Worm (Caenorhabditis elegans): ENCODE data around the gene T06C12.9.
"Not testable (repeated sequence)": the region's sequence is repeated elsewhere in the genome, so short reads cannot be mapped to it uniquely, and the experiment has no call there.

Gene T06C12.9

DNA sequence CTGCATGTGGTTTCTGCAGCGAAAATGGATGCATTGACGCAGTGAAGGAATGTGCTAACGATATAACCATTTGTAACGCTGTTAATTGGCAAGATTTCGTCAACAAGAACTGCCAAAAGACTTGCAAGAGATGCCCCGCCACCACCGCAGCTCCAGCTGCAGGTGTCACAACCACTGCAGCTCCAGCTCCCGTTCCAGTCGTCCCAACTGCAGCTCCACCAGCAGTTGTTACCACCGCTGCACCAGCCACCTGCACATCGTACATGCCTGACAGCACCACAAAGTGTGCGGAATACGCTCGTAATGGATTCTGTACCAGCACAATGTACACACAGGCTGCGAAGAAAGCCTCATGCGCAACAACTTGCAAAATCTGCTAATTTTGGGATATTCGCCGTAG is 26.8 kb upstream of the T06C12.9 start:
- peak; percentile 58 for TF ChIP-seq set-16 (GFP tag; IDR thresholded peaks at IDR 0.05)
- no peak for TF ChIP-seq jun-1 (tag; optimal IDR thresholded peaks at IDR 0.05)

DNA sequence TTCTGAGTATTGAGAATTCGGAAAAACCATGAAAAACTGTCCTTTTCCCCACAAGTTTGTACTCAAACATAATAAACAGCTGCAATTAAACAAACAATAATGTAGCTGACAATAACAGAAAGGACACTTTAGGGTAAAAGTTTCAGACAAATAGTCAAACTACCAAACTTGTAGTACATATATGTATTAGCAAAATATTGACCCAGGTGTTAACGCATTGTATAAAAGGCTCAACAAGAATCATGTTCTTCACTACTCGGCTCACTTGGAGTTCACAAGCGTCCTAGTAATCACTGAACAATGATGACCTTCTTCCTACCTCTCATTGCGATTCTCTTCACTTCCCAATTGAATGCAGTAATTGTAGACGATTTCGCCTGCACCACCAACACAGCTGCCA is 26.0 kb upstream of the T06C12.9 start, which contains the start of gene F35E8.6:
Gene F35E8.6 (plus strand): TSS at position 301 of the 400 bp plus-strand sequence.
- TF ChIP-seq zag-1 (tag; optimal IDR thresholded peaks at IDR 0.05): no peak
- TF ChIP-seq nhr-42 (GFP tag; IDR thresholded peaks at IDR 0.05): no peak
- no peak for TF ChIP-seq hlh-30 (tag; optimal IDR thresholded peaks at IDR 0.05; ENCODE audit: insufficient read depth)
- no peak for TF ChIP-seq F10B5.3 (tag; optimal IDR thresholded peaks at IDR 0.05)
- no peak for TF ChIP-seq nhr-28 (tag; optimal IDR thresholded peaks at IDR 0.05)
- no peak for TF ChIP-seq pha-4 (GFP tag; IDR thresholded peaks at IDR 0.05)
- no peak for TF ChIP-seq pha-4 (tag; optimal IDR thresholded peaks at IDR 0.05)
- no peak for TF ChIP-seq nhr-77 (tag; optimal IDR thresholded peaks at IDR 0.05)
- TF ChIP-seq nhr-48 (tag; optimal IDR thresholded peaks at IDR 0.05): no peak
- no peak for TF ChIP-seq tag-97 (GFP tag; IDR thresholded peaks at IDR 0.05)
- no peak for TF ChIP-seq ZK546.5 (tag; optimal IDR thresholded peaks at IDR 0.05)
- TF ChIP-seq ceh-62 (tag; optimal IDR thresholded peaks at IDR 0.05): no peak
- TF ChIP-seq lin-29 (GFP tag; IDR thresholded peaks at IDR 0.05): no peak

DNA sequence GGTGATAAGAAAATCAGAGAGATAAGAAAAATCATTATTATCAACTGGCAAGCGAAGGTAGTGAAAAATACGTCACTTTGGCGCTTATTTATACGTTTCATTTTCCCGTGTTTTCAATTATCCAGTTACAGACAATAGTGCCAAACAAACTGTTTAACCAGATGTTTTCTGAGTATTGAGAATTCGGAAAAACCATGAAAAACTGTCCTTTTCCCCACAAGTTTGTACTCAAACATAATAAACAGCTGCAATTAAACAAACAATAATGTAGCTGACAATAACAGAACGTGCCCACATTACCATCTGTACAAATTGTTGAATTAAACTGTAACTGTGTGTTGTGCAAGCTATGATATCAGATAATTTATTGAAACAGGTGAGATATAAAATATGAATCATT is 19.7 kb upstream of the T06C12.9 start, which contains the start of the genes F35E8.1 and F35E8.2:
Gene F35E8.1 (minus strand): TSS at position 101 of the 400 bp plus-strand sequence.
Gene F35E8.2 (plus strand): TSS at position 132 of the 400 bp plus-strand sequence.
- TF ChIP-seq dmd-6 (GFP tag; IDR thresholded peaks at IDR 0.05) (0 out of 2 replicates have a peak, but pooled peaks have one; percentile 14), daf-16 (tag; optimal IDR thresholded peaks at IDR 0.05) (peak; percentile 46)
- TF ChIP-seq daf-16 (GFP tag; optimal IDR thresholded peaks at IDR 0.05): not testable (repeated sequence)

DNA sequence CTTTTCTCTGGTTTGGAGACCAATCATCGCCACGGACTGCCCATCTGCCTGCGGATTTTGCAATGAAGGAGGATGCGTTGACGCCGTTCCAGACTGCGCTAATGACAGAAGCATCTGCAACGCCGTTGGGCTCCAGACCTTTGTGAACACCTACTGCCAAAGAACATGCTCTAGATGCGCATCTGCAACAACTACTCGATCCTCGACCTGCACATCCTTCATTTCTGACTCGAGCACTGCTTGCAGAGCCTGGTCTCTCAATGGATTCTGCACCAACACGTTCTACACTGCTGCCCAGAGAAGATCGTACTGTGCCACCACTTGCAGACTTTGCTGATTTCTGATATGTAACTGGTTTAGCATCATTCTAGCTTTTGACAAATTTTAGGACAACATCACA is 14.7 kb upstream of the T06C12.9 start:
- no peak for TF ChIP-seq lsy-2 (tag; optimal IDR thresholded peaks at IDR 0.05)
- no peak for TF ChIP-seq R02D3.7 (tag; optimal IDR thresholded peaks at IDR 0.05)
- TF ChIP-seq nhr-25 (tag; optimal IDR thresholded peaks at IDR 0.05; ENCODE audit: borderline replicate concordance, insufficient read depth): no peak
- TF ChIP-seq F44E2.7 (GFP tag; IDR thresholded peaks at IDR 0.05): no peak
- no peak for TF ChIP-seq mxl-2 (GFP tag; conservative IDR thresholded peaks at IDR 0.05)
- no peak for TF ChIP-seq Y5F2A.4 (GFP tag; optimal IDR thresholded peaks at IDR 0.05)
- TF ChIP-seq duxl-1 (tag; optimal IDR thresholded peaks at IDR 0.05; ENCODE audit: poor library complexity): no peak
- TF ChIP-seq sdz-12 (GFP tag; optimal IDR thresholded peaks at IDR 0.05): no peak
- TF ChIP-seq lim-7 (GFP tag; IDR thresholded peaks at IDR 0.05): no peak
- TF ChIP-seq hlh-30 (tag; optimal IDR thresholded peaks at IDR 0.05; ENCODE audit: insufficient read depth): no peak
- TF ChIP-seq F37D6.2 (tag; optimal IDR thresholded peaks at IDR 0.05): no peak
- TF ChIP-seq nhr-11 (tag; optimal IDR thresholded peaks at IDR 0.05): no peak
- no peak for TF ChIP-seq lin-29 (GFP tag; IDR thresholded peaks at IDR 0.05)
- TF ChIP-seq egl-43 (GFP tag; IDR thresholded peaks at IDR 0.05): no peak

DNA sequence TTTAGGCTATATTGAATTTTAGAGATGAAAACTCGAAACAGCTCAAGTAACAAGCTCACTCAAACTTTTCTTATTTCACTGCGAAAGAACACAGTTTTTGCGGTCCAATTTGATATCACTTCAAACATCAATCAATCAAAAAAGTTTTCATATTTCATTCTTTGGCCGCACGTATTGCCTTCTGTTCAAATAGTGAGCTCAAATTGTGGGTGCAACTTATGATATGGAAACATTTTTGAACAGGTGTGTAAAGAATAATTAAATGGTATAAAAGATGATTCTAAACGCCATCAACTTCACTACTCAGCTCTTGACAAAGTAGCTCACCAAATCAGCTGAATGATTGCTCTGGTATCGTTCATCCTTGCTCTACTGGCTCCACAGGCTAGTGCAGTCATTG is 13.8 kb upstream of the T06C12.9 start, which contains the start of gene T06C12.14:
Gene T06C12.14 (plus strand): TSS at position 301 of the 400 bp plus-strand sequence.
- TF ChIP-seq snpc-1.2 (GFP tag; IDR thresholded peaks at IDR 0.05) (no peak), unc-62 (GFP tag; optimal IDR thresholded peaks at IDR 0.05 in 1 of 2) (peak in 1 of 2 experiments; percentile 53), unc-62 (tag; optimal IDR thresholded peaks at IDR 0.05) (no peak)

DNA sequence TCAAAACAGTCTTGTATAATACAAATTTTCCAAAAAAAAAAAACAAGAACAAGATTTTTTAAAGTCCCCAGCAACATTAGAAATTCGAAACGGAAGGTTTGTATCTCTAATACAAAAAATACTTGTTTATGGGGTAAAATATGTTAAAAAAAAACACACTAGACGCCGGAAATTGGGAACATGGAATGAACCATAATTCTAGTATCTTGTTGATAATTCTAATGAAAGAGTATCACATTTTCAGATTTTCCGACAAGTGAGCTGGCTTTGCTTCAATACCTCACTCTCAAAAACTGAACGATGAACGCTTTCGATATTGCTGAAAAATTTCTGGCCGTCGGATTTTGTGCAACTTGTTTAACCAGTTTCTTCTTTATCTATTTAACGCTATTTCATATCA is 11.8 kb upstream of the T06C12.9 start, which contains the start of gene str-60:
Gene str-60 (plus strand): TSS at position 301 of the 400 bp plus-strand sequence.
- TF ChIP-seq daf-12 (tag; optimal IDR thresholded peaks at IDR 0.05) (no peak), F44E2.7 (GFP tag; IDR thresholded peaks at IDR 0.05) (no peak), nhr-6 (tag; optimal IDR thresholded peaks at IDR 0.05) (no peak), zip-11 (GFP tag; IDR thresholded peaks at IDR 0.05) (no peak), zip-2 (tag; optimal IDR thresholded peaks at IDR 0.05) (no peak), arid-1 (GFP tag; conservative IDR thresholded peaks at IDR 0.05) (no peak), fos-1 (tag; optimal IDR thresholded peaks at IDR 0.05) (no peak), nhr-11 (tag; optimal IDR thresholded peaks at IDR 0.05) (no peak), ztf-7 (tag; optimal IDR thresholded peaks at IDR 0.05) (no peak), ztf-11 (tag; optimal IDR thresholded peaks at IDR 0.05) (no peak), hmg-1.1 (GFP tag; IDR thresholded peaks at IDR 0.05) (no peak), T20F7.1 (GFP tag; optimal IDR thresholded peaks at IDR 0.05) (no peak)

Measured in whole organism, L4 larva.